Worm (Caenorhabditis elegans) whole organism, midembryonic: Measurements from ENCODE around the gene ccr-4.
A peak's percentile ranks its signal among the peaks of the same experiment; 100 is the strongest.

ENCODE experiments used
- T22C8.4 ChIP-seq: fragments of 200-800 bp; sonication (Bioruptor generic); IDR thresholded peaks from 2 replicates; pipeline ENCODE4 v1.3.6; 2022; ENCODE audit warnings: missing genetic modification characterization, missing compliant biosample characterization
- cog-1 ChIP-seq: sonication (generic microtip); optimal IDR thresholded peaks from 2 replicates; lab custom pipeline; 2016; ENCODE audit warnings: missing genetic modification characterization, missing compliant biosample characterization
- flt-1 ChIP-seq: fragments of 200-800 bp; sonication (Bioruptor generic); IDR thresholded peaks from 2 replicates; pipeline ENCODE4 v1.3.6; 2022; ENCODE audit warnings: missing genetic modification characterization, missing compliant biosample characterization
- klf-2 ChIP-seq: fragments of 200-800 bp; sonication (Bioruptor generic); conservative IDR thresholded peaks from 2 replicates; pipeline ENCODE4 v1.3.6; 2022; ENCODE audit warnings: missing genetic modification reagents, missing genetic modification characterization, missing compliant biosample characterization
- med-1 ChIP-seq: sonication (generic microtip); optimal IDR thresholded peaks from 2 replicates; lab custom pipeline; 2017; ENCODE audit warnings: missing genetic modification characterization, mild to moderate bottlenecking, missing compliant biosample characterization, antibody characterized with exemption, missing genetic modification reagents; ENCODE audit not compliant: insufficient read depth
- ref-1 ChIP-seq: fragments of 200-800 bp; sonication (Bioruptor generic); conservative IDR thresholded peaks from 2 replicates; pipeline ENCODE4 v1.3.6; 2022; ENCODE audit warnings: missing genetic modification reagents, missing genetic modification characterization, missing compliant biosample characterization
- tab-1 ChIP-seq: fragments of 200-800 bp; sonication (Bioruptor generic); IDR thresholded peaks from 2 replicates; pipeline ENCODE4 v1.3.6; 2022; ENCODE audit warnings: missing genetic modification characterization, missing compliant biosample characterization
- ztf-23 ChIP-seq: fragments of 200-800 bp; sonication (Bioruptor generic); IDR thresholded peaks from 2 replicates; pipeline ENCODE4 v1.3.6; 2022; ENCODE audit warnings: missing genetic modification reagents, missing genetic modification characterization, missing compliant biosample characterization
- ztf-29 ChIP-seq: fragments of 200-800 bp; sonication (Bioruptor generic); IDR thresholded peaks from 2 replicates; pipeline ENCODE4 v1.3.6; 2022; ENCODE audit warnings: missing genetic modification reagents, missing genetic modification characterization, missing compliant biosample characterization

ccr-4 gene

ce11 chrIV:12340885-12341284 lies 20.5 kb upstream of the ccr-4 start:
- no peak for TF ChIP-seq T22C8.4 (GFP tag; lab: Robert Waterston, UW)
- TF ChIP-seq cog-1 (tag; lab: Kevin White, UChicago), result no peak
- TF ChIP-seq ref-1 (GFP tag; lab: Robert Waterston, UW), result no peak
- TF ChIP-seq flt-1 (GFP tag; lab: Robert Waterston, UW), result no peak
- no peak for TF ChIP-seq tab-1
- TF ChIP-seq ztf-23 (GFP tag; lab: Robert Waterston, UW), result no peak
- no peak for TF ChIP-seq ztf-29 (GFP tag; lab: Robert Waterston, UW)
- no peak for TF ChIP-seq med-1 (GFP tag; lab: Kevin White, UChicago)
- TF ChIP-seq klf-2 (GFP tag; lab: Robert Waterston, UW), result no peak

ce11 chrIV:12349639-12350038 lies 11.7 kb upstream of the ccr-4 start, which contains the start of gene best-22:
Gene best-22 (plus strand): TSS chrIV:12349939.
- TF ChIP-seq ztf-29 (GFP tag; lab: Robert Waterston, UW), result no peak
- no peak for TF ChIP-seq med-1 (GFP tag; lab: Kevin White, UChicago)
- no peak for TF ChIP-seq klf-2 (GFP tag; lab: Robert Waterston, UW)
- TF ChIP-seq ref-1 (GFP tag; lab: Robert Waterston, UW), result no peak
- no peak for TF ChIP-seq cog-1 (tag; lab: Kevin White, UChicago)
- no peak for TF ChIP-seq T22C8.4 (GFP tag; lab: Robert Waterston, UW)
- TF ChIP-seq ztf-23 (GFP tag; lab: Robert Waterston, UW), result no peak
- no peak for TF ChIP-seq tab-1
- no peak for TF ChIP-seq flt-1 (GFP tag; lab: Robert Waterston, UW)

ce11 chrIV:12350235-12350634 lies 11.1 kb upstream of the ccr-4 start:
- TF ChIP-seq ztf-29 (GFP tag; lab: Robert Waterston, UW), result no peak
- no peak for TF ChIP-seq T22C8.4 (GFP tag; lab: Robert Waterston, UW)
- no peak for TF ChIP-seq tab-1

DNA sequence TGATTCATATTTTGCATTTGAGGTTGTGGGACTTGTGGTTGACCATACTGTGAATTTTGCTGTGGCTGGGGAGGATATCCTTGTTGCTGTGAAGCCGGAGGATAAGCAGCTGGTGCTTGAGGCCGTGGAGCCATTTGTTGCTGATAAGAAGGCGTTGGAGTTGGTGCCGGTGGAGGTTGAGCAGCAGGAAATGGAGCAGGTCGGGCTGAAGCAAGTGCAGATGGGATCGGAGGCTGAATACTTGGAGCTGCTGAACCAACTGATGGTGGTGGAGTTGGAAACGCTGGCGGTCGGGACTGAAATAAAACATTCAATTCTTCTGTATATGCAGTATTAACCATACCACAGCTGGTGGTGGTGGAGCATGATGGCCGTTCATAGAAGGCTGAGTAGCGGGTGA lies 1.4 kb upstream of the ccr-4 start:
- TF ChIP-seq cog-1 (tag; lab: Kevin White, UChicago) (no peak), med-1 (GFP tag; lab: Kevin White, UChicago) (no peak), tab-1 (no peak), flt-1 (GFP tag; lab: Robert Waterston, UW) (no peak), klf-2 (GFP tag; lab: Robert Waterston, UW) (no peak), T22C8.4 (GFP tag; lab: Robert Waterston, UW) (no peak), ztf-29 (GFP tag; lab: Robert Waterston, UW) (no peak), ref-1 (GFP tag; lab: Robert Waterston, UW) (no peak), ztf-23 (GFP tag; lab: Robert Waterston, UW) (no peak)

DNA sequence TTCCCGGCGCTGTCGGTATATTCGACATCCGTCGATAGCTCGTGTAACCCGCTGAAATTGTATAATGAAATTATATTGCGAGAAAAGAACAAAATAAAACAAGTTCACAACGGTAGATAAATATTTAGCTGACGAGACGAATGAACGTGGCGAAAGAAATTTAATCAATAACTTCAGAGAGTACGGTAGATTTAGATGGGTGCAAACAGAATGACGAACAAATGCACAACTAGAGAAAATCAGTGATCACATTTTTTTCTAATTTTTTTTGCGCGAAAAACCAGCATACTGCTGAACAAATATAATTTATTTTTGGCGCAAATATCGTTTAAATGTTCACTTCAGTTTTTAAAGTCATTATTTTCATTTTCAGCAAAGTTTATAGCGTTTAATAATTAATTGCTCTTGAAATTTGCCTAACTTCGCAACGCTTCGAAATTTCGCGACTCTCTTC lies 573 bp upstream of the ccr-4 start, which contains the start of gene sec-24.2:
TSS of gene sec-24.2 (minus strand) at position 51 of the 454 bp plus-strand sequence.
- TF ChIP-seq tab-1 (no peak), ref-1 (GFP tag; lab: Robert Waterston, UW) (no peak), flt-1 (GFP tag; lab: Robert Waterston, UW) (no peak), cog-1 (tag; lab: Kevin White, UChicago) (no peak)

ce11 chrIV:12364964-12365363 lies 3.6 kb downstream of the ccr-4 start:
- TF ChIP-seq ref-1 (GFP tag; lab: Robert Waterston, UW) (no peak), ztf-23 (GFP tag; lab: Robert Waterston, UW) (no peak), cog-1 (tag; lab: Kevin White, UChicago) (no peak), ztf-29 (GFP tag; lab: Robert Waterston, UW) (peak; percentile 48; the same call in 1 of the 2 replicates)

DNA sequence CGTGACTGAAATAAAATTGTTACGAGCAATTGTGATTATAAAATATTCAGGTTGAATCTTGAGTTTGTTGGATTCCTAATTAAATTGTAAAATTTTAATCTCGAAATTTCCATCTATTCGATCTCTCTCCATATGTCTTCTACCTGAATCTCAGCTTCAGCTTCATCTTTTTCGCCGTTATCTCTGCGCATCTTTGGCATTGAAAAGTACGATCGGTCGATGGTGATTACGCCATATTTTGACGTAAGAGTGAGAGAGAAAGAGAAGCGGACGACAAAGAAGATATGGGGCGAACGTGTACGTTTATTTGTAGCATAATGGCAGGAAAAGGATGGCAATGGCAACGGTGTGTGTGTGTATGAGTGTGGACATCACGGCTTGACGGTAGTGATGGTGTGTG lies 5.2 kb downstream of the ccr-4 start:
- TF ChIP-seq T22C8.4 (GFP tag; lab: Robert Waterston, UW), result no peak
- TF ChIP-seq klf-2 (GFP tag; lab: Robert Waterston, UW), result no peak
- TF ChIP-seq med-1 (GFP tag; lab: Kevin White, UChicago), result no peak
- TF ChIP-seq tab-1, result no peak
- no peak for TF ChIP-seq cog-1 (tag; lab: Kevin White, UChicago)
- no peak for TF ChIP-seq ztf-23 (GFP tag; lab: Robert Waterston, UW)
- TF ChIP-seq ztf-29 (GFP tag; lab: Robert Waterston, UW), result no peak
- TF ChIP-seq flt-1 (GFP tag; lab: Robert Waterston, UW), result no peak
- TF ChIP-seq ref-1 (GFP tag; lab: Robert Waterston, UW), result no peak

ce11 chrIV:12371340-12371739 lies 10.0 kb downstream of the ccr-4 start:
- no peak for TF ChIP-seq ztf-23 (GFP tag; lab: Robert Waterston, UW)
- TF ChIP-seq cog-1 (tag; lab: Kevin White, UChicago), result no peak
- no peak for TF ChIP-seq ref-1 (GFP tag; lab: Robert Waterston, UW)

DNA sequence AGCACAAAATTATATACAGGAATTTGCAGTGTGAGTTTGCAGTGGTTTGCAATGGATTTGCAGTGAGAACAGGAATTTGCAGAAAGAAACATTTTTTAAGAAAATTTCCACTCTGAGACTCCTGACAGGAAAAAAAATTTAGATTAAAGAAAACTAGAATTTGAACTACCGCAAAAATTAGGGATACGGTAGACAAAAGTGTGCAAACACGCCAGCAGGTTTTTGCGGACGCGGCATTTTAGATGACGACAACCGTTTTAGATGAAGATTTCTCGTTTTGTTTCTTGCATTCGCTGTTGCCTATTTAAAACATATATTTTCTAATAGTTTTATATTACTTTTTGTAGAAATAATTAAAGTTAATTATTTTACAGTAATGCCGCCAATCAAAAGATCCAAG lies 10.5 kb downstream of the ccr-4 start, which contains the start of gene wdr-46:
TSS of gene wdr-46 (plus strand) at position 375 of the 400 bp plus-strand sequence.
- TF ChIP-seq ztf-29 (GFP tag; lab: Robert Waterston, UW), result no peak
- no peak for TF ChIP-seq med-1 (GFP tag; lab: Kevin White, UChicago)
- TF ChIP-seq T22C8.4 (GFP tag; lab: Robert Waterston, UW), result no peak
- TF ChIP-seq cog-1 (tag; lab: Kevin White, UChicago), result peak; percentile 40
- TF ChIP-seq klf-2 (GFP tag; lab: Robert Waterston, UW), result no peak
- 0 out of 2 replicates have a peak, but pooled peaks have one; percentile 71 for TF ChIP-seq flt-1 (GFP tag; lab: Robert Waterston, UW)
- TF ChIP-seq tab-1, result no peak
- no peak for TF ChIP-seq ztf-23 (GFP tag; lab: Robert Waterston, UW)
- no peak for TF ChIP-seq ref-1 (GFP tag; lab: Robert Waterston, UW)

- TF ChIP-seq T22C8.4 (GFP tag; lab: Robert Waterston, UW) (no peak), ref-1 (GFP tag; lab: Robert Waterston, UW) (no peak)
Measured at ce11 chrIV:12376021-12376420, 14.7 kb downstream of the ccr-4 start, which contains the start of gene atz-1. Gene atz-1 (minus strand): TSS chrIV:12376121.
